Fruit fly (Drosophila melanogaster): ENCODE measurements around the gene CG33278.

The CG33278 gene

dm6 chr3L:7450553-7450952 is at the start of gene CG33278:
CG33278 (plus strand) TSS chr3L:7450853.
- no peak for TF ChIP-seq CG17801 (GFP tag; optimal IDR thresholded peaks at IDR 0.05; ENCODE audit: partially characterized antibody)

dm6 chr3L:7401972-7402371 is 48.7 kb upstream of the CG33278 start:
- TF ChIP-seq CG17801 (GFP tag; optimal IDR thresholded peaks at IDR 0.05; ENCODE audit: partially characterized antibody) = no peak

dm6 chr3L:7404081-7404480 is 46.6 kb upstream of the CG33278 start, which contains the start of gene CG8560:
CG8560 (minus strand) TSS chr3L:7404181.
- no peak for TF ChIP-seq CG17801 (GFP tag; optimal IDR thresholded peaks at IDR 0.05; ENCODE audit: partially characterized antibody)

- no peak for TF ChIP-seq CG17801 (GFP tag; optimal IDR thresholded peaks at IDR 0.05; ENCODE audit: partially characterized antibody)
Observed at dm6 chr3L:7422578-7422977, 28.1 kb upstream of the CG33278 start.

dm6 chr3L:7423517-7423916 is 27.1 kb upstream of the CG33278 start, which contains the start of gene CG42458:
CG42458 (plus strand) TSS chr3L:7423827.
- no peak for TF ChIP-seq CG17801 (GFP tag; optimal IDR thresholded peaks at IDR 0.05; ENCODE audit: partially characterized antibody)

dm6 chr3L:7432265-7432664 is 18.4 kb upstream of the CG33278 start:
- no peak for TF ChIP-seq CG17801 (GFP tag; optimal IDR thresholded peaks at IDR 0.05; ENCODE audit: partially characterized antibody)

- TF ChIP-seq CG17801 (GFP tag; optimal IDR thresholded peaks at IDR 0.05; ENCODE audit: partially characterized antibody) = no peak
Observed at dm6 chr3L:7432811-7433324, 17.8 kb upstream of the CG33278 start.

dm6 chr3L:7433325-7433827 is 17.3 kb upstream of the CG33278 start:
- peak; percentile 49 for TF ChIP-seq CG17801 (GFP tag; optimal IDR thresholded peaks at IDR 0.05; ENCODE audit: partially characterized antibody)

- TF ChIP-seq CG17801 (GFP tag; optimal IDR thresholded peaks at IDR 0.05; ENCODE audit: partially characterized antibody) = no peak
Observed at dm6 chr3L:7434198-7434597, 16.5 kb upstream of the CG33278 start.

dm6 chr3L:7434715-7435653 is 15.7 kb upstream of the CG33278 start, which contains the start of gene Rac2:
Rac2 (minus strand) TSS chr3L:7435190.
- TF ChIP-seq CG17801 (GFP tag; optimal IDR thresholded peaks at IDR 0.05; ENCODE audit: partially characterized antibody) = peak; percentile 46

dm6 chr3L:7437366-7437765 is 13.3 kb upstream of the CG33278 start, which contains the start of gene CG14835:
CG14835 (minus strand) TSS chr3L:7437466.
- TF ChIP-seq CG17801 (GFP tag; optimal IDR thresholded peaks at IDR 0.05; ENCODE audit: partially characterized antibody) = no peak

dm6 chr3L:7439305-7439704 is 11.3 kb upstream of the CG33278 start, which contains the start of gene sphinx1:
sphinx1 (minus strand) TSS chr3L:7439405.
- no peak for TF ChIP-seq CG17801 (GFP tag; optimal IDR thresholded peaks at IDR 0.05; ENCODE audit: partially characterized antibody)

- no peak for TF ChIP-seq CG17801 (GFP tag; optimal IDR thresholded peaks at IDR 0.05; ENCODE audit: partially characterized antibody)
Observed at dm6 chr3L:7440633-7441032, 10.0 kb upstream of the CG33278 start, which contains the start of gene sphinx2. sphinx2 (minus strand) TSS chr3L:7440733.

dm6 chr3L:7449097-7449496 is 1.6 kb upstream of the CG33278 start:
- no peak for TF ChIP-seq CG17801 (GFP tag; optimal IDR thresholded peaks at IDR 0.05; ENCODE audit: partially characterized antibody)

dm6 chr3L:7455849-7456248 is 5.2 kb downstream of the CG33278 start, which contains the start of gene ppk26:
ppk26 (plus strand) TSS chr3L:7456149.
- TF ChIP-seq CG17801 (GFP tag; optimal IDR thresholded peaks at IDR 0.05; ENCODE audit: partially characterized antibody) = no peak

- no peak for TF ChIP-seq CG17801 (GFP tag; optimal IDR thresholded peaks at IDR 0.05; ENCODE audit: partially characterized antibody)
Observed at dm6 chr3L:7465209-7465608, 14.6 kb downstream of the CG33278 start, which contains the start of the genes CG42660, CG42661 and Tsp66A. CG42660 (plus strand) TSS chr3L:7465509. CG42661 (plus strand) TSS chr3L:7465509. Tsp66A (plus strand) TSS chr3L:7465509.

Data from ovary, adult (tissue).